Worm (Caenorhabditis elegans) whole organism, young adult: ENCODE results near the gene K04A8.20.
A peak's percentile ranks its signal among the peaks of the same experiment; 100 is the strongest.

ENCODE experiments used
- D2030.7 ChIP-seq: fragments of 200-800 bp; sonication (Bioruptor generic); IDR thresholded peaks from 2 replicates; pipeline ENCODE4 v1.3.6; 2022; ENCODE audit warnings: missing genetic modification reagents, missing genetic modification characterization, missing compliant biosample characterization
- F33H1.4 ChIP-seq: fragments of 200-800 bp; sonication (Bioruptor generic); IDR thresholded peaks from 2 replicates; pipeline ENCODE4 v1.3.6; 2022; ENCODE audit warnings: missing genetic modification reagents, missing genetic modification characterization, missing compliant biosample characterization
- F52B5.7 ChIP-seq: sonication (generic microtip); optimal IDR thresholded peaks from 2 replicates; lab custom pipeline; 2016; ENCODE audit warnings: mild to moderate bottlenecking, missing genetic modification characterization, missing compliant biosample characterization
- Y53F4B.3 ChIP-seq: fragments of 200-800 bp; sonication (Bioruptor generic); IDR thresholded peaks from 2 replicates; pipeline ENCODE4 v1.3.6; 2022; ENCODE audit warnings: missing genetic modification reagents, missing genetic modification characterization, missing compliant biosample characterization
- Y67H2A.10 ChIP-seq: fragments of 200-800 bp; sonication (Bioruptor generic); conservative IDR thresholded peaks from 2 replicates; pipeline ENCODE4 v1.3.6; 2022; ENCODE audit warnings: missing genetic modification reagents, missing genetic modification characterization, missing compliant biosample characterization
- ZK185.1 ChIP-seq: sonication (generic microtip); optimal IDR thresholded peaks from 2 replicates; lab custom pipeline; 2016; ENCODE audit warnings: mild to moderate bottlenecking, missing genetic modification characterization, missing compliant biosample characterization; ENCODE audit not compliant: poor library complexity, severe bottlenecking
- ama-1 ChIP-seq, 3 experiments: fragments of 150-350 bp in 1 of 3; sonication (generic microtip) in 2 of 3; optimal IDR thresholded peaks; 2 replicates each; lab custom pipeline; 2014 to 2018; ENCODE audit warnings: missing biosample characterization in 2 of 3, missing genetic modification characterization in 2 of 3, missing genetic modification reagents in 2 of 3
- athp-1 ChIP-seq: sonication (generic microtip); optimal IDR thresholded peaks from 2 replicates; lab custom pipeline; 2017; ENCODE audit warnings: mild to moderate bottlenecking, missing genetic modification characterization, missing compliant biosample characterization
- bed-1 ChIP-seq: fragments of 200-800 bp; sonication (Bioruptor generic); IDR thresholded peaks from 2 replicates; pipeline ENCODE4 v1.3.6; 2022; ENCODE audit warnings: missing genetic modification reagents, missing genetic modification characterization, missing compliant biosample characterization
- cebp-1 ChIP-seq, 2 experiments: fragments of 200-800 bp in 1 of 2; sonication (Bioruptor generic) in 1 of 2; sonication (generic microtip) in 1 of 2; IDR thresholded peaks in 1 of 2; optimal IDR thresholded peaks in 1 of 2; 2 replicates each; pipeline versions ENCODE4 v1.3.6 to Lab custom; 2017 to 2022; ENCODE audit warnings: missing compliant biosample characterization in 2 of 2, missing genetic modification characterization in 2 of 2, mild to moderate bottlenecking in 1 of 2, missing genetic modification reagents in 1 of 2, moderate library complexity in 1 of 2
- ceh-100 ChIP-seq: fragments of 200-800 bp; sonication (Bioruptor generic); IDR thresholded peaks from 2 replicates; pipeline ENCODE4 v1.3.6; 2022; ENCODE audit warnings: missing genetic modification reagents, missing genetic modification characterization, missing compliant biosample characterization
- die-1 ChIP-seq: sonication (generic microtip); optimal IDR thresholded peaks from 2 replicates; lab custom pipeline; 2016; ENCODE audit warnings: missing genotype, mild to moderate bottlenecking, missing genetic modification characterization, missing compliant biosample characterization
- egl-44 ChIP-seq: fragments of 200-800 bp; sonication (Bioruptor generic); IDR thresholded peaks from 2 replicates; pipeline ENCODE4 v1.3.6; 2022; ENCODE audit warnings: missing genetic modification reagents, missing genetic modification characterization, missing compliant biosample characterization
- egrh-3 ChIP-seq: fragments of 200-800 bp; sonication (Bioruptor generic); IDR thresholded peaks from 2 replicates; pipeline ENCODE4 v1.3.6; 2022; ENCODE audit warnings: missing genetic modification reagents, missing genetic modification characterization, missing compliant biosample characterization
- gei-17 ChIP-seq: fragments of 200-800 bp; sonication (Bioruptor generic); optimal IDR thresholded peaks from 2 replicates; lab custom pipeline; 2018; ENCODE audit warnings: mild to moderate bottlenecking, missing genetic modification characterization, missing compliant biosample characterization
- hlh-26 ChIP-seq: fragments of 200-800 bp; sonication (Bioruptor generic); conservative IDR thresholded peaks from 2 replicates; pipeline ENCODE4 v1.3.6; 2022; ENCODE audit warnings: missing genetic modification reagents, missing genetic modification characterization, missing compliant biosample characterization
- hrde-1 ChIP-seq: sonication (generic microtip); optimal IDR thresholded peaks from 2 replicates; lab custom pipeline; 2016; ENCODE audit warnings: missing genetic modification characterization, mild to moderate bottlenecking, missing compliant biosample characterization, moderate library complexity, missing genotype, missing genetic modification reagents, borderline replicate concordance
- let-526 ChIP-seq: fragments of 200-800 bp; sonication (Bioruptor generic); IDR thresholded peaks from 2 replicates; pipeline ENCODE4 v1.3.6; 2022; ENCODE audit warnings: missing genetic modification reagents, missing genetic modification characterization, missing compliant biosample characterization
- let-607 ChIP-seq, 2 experiments: fragments of 200-800 bp in 1 of 2; sonication (Bioruptor generic) in 1 of 2; sonication (generic microtip) in 1 of 2; optimal IDR thresholded peaks; 2 replicates each; lab custom pipeline; 2016 to 2018; ENCODE audit warnings: mild to moderate bottlenecking in 2 of 2, missing compliant biosample characterization in 2 of 2, missing genetic modification characterization in 2 of 2, moderate library complexity in 2 of 2, missing genotype in 1 of 2
- lin-26 ChIP-seq: fragments of 200-800 bp; sonication (Bioruptor generic); IDR thresholded peaks from 2 replicates; pipeline ENCODE4 v1.3.6; 2022; ENCODE audit warnings: missing genetic modification reagents, missing genetic modification characterization, missing compliant biosample characterization
- lir-1 ChIP-seq: fragments of 200-800 bp; sonication (Bioruptor generic); conservative IDR thresholded peaks from 2 replicates; pipeline ENCODE4 v1.3.6; 2022; ENCODE audit warnings: missing genetic modification reagents, missing genetic modification characterization, missing compliant biosample characterization
- madf-3 ChIP-seq: fragments of 200-800 bp; sonication (Bioruptor generic); IDR thresholded peaks from 2 replicates; pipeline ENCODE4 v1.3.6; 2022; ENCODE audit warnings: missing genetic modification reagents, missing genetic modification characterization, missing compliant biosample characterization
- madf-6 ChIP-seq: fragments of 200-800 bp; sonication (Bioruptor generic); IDR thresholded peaks from 2 replicates; pipeline ENCODE4 v1.3.6; 2022; ENCODE audit warnings: missing genetic modification reagents, missing genetic modification characterization, missing compliant biosample characterization
- nfya-2 ChIP-seq: fragments of 200-800 bp; sonication (Bioruptor generic); IDR thresholded peaks from 2 replicates; pipeline ENCODE4 v1.3.6; 2022; ENCODE audit warnings: missing genetic modification reagents, missing genetic modification characterization, missing compliant biosample characterization
- nhr-80 ChIP-seq: sonication (generic microtip); optimal IDR thresholded peaks from 2 replicates; lab custom pipeline; 2016; ENCODE audit warnings: missing genetic modification characterization, missing compliant biosample characterization
- nhr-90 ChIP-seq: sonication (generic microtip); optimal IDR thresholded peaks from 2 replicates; lab custom pipeline; 2016; ENCODE audit warnings: missing genotype, mild to moderate bottlenecking, missing genetic modification characterization, missing compliant biosample characterization
- pbrm-1 ChIP-seq: fragments of 200-800 bp; sonication (Bioruptor generic); IDR thresholded peaks from 2 replicates; pipeline ENCODE4 v1.3.6; 2022; ENCODE audit warnings: missing genetic modification reagents, missing genetic modification characterization, missing compliant biosample characterization
- rcor-1 ChIP-seq: fragments of 200-800 bp; sonication (Bioruptor generic); IDR thresholded peaks from 2 replicates; pipeline ENCODE4 v1.3.6; 2022; ENCODE audit warnings: missing genetic modification reagents, missing genetic modification characterization, missing compliant biosample characterization
- sea-2 ChIP-seq: fragments of 200-800 bp; sonication (Bioruptor generic); IDR thresholded peaks from 2 replicates; pipeline ENCODE4 v1.3.6; 2022; ENCODE audit warnings: missing genetic modification characterization, missing compliant biosample characterization
- snpc-1.3 ChIP-seq: sonication (generic microtip); optimal IDR thresholded peaks from 2 replicates; lab custom pipeline; 2017; ENCODE audit warnings: missing genetic modification characterization, mild to moderate bottlenecking, missing compliant biosample characterization, antibody characterized with exemption, moderate library complexity, missing genotype, missing genetic modification reagents; ENCODE audit not compliant: insufficient read depth
- somi-1 ChIP-seq: fragments of 200-800 bp; sonication (Bioruptor generic); optimal IDR thresholded peaks from 2 replicates; lab custom pipeline; 2018; ENCODE audit warnings: mild to moderate bottlenecking, missing genetic modification characterization, missing compliant biosample characterization
- unc-130 ChIP-seq: sonication (generic microtip); optimal IDR thresholded peaks from 2 replicates; lab custom pipeline; 2016; ENCODE audit warnings: missing genetic modification reagents, missing genetic modification characterization, missing compliant biosample characterization
- ztf-26 ChIP-seq: sonication (generic microtip); optimal IDR thresholded peaks from 2 replicates; lab custom pipeline; 2017; ENCODE audit warnings: missing genetic modification characterization, missing compliant biosample characterization
- ztf-6 ChIP-seq: fragments of 200-800 bp; sonication (Bioruptor generic); IDR thresholded peaks from 2 replicates; pipeline ENCODE4 v1.3.6; 2022; ENCODE audit warnings: missing genetic modification reagents, missing genetic modification characterization, missing compliant biosample characterization

Gene K04A8.20

DNA sequence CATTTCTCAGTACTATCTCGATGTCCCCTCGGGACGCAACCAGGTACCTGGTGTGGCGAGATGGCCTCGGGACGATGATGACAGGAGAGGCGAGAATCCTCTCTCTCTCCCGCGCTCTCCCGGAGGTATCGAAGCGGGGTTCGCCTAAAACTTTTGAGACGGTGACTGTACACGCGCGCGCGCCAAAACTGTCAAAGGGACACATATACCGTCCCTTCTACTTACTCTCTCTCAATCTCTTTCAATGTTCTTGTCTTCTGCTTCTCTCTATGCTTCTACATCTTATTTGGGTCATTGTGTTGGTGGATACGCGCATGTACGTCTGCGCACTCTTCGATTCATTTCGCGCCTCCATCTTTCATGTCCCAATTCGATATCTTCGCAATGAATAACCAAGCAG lies 7.4 kb upstream of the K04A8.20 start (continued):
- TF ChIP-seq D2030.7 (GFP tag; lab: Robert Waterston, UW) = no peak
- no peak for TF ChIP-seq bed-1 (GFP tag; lab: Robert Waterston, UW)
- no peak for TF ChIP-seq nhr-90 (tag; lab: Kevin White, UChicago)
- TF ChIP-seq ZK185.1 (tag; lab: Kevin White, UChicago) = no peak
- 0 out of 2 replicates have a peak, but pooled peaks have one; percentile 13 for TF ChIP-seq madf-6
- no peak for TF ChIP-seq egl-44 (GFP tag; lab: Robert Waterston, UW)
- no peak for TF ChIP-seq sea-2 (GFP tag; lab: Robert Waterston, UW)
- TF ChIP-seq rcor-1 (GFP tag; lab: Robert Waterston, UW) = no peak
- TF ChIP-seq egrh-3 (GFP tag; lab: Robert Waterston, UW) = no peak; the same call in 1 of the 2 replicates
- TF ChIP-seq die-1 = peak; percentile 30
- TF ChIP-seq F52B5.7 = no peak
- TF ChIP-seq ztf-6 (GFP tag; lab: Robert Waterston, UW) = no peak
- TF ChIP-seq ceh-100 (GFP tag; lab: Robert Waterston, UW) = no peak
- no peak for TF ChIP-seq F33H1.4 (GFP tag; lab: Robert Waterston, UW)
- TF ChIP-seq Y53F4B.3 = no peak
- no peak for TF ChIP-seq hlh-26 (GFP tag; lab: Robert Waterston, UW)
- TF ChIP-seq nfya-2 (GFP tag; lab: Robert Waterston, UW) = no peak
- peak; percentile 5 for TF ChIP-seq ztf-26 (tag; lab: Kevin White, UChicago)
- TF ChIP-seq snpc-1.3 (tag; lab: Kevin White, UChicago) = no peak
- no peak for TF ChIP-seq lir-1
- TF ChIP-seq cebp-1 (GFP tag; IDR thresholded peaks at IDR 0.05; lab: Robert Waterston, UW) = no peak
- peak; percentile 15 for TF ChIP-seq cebp-1 (tag; optimal IDR thresholded peaks at IDR 0.05; lab: Kevin White, UChicago)
- no peak for TF ChIP-seq pbrm-1 (GFP tag; lab: Robert Waterston, UW)
- no peak for TF ChIP-seq somi-1
- TF ChIP-seq gei-17 (GFP tag; lab: Kevin White, UChicago) = no peak
- no peak for TF ChIP-seq athp-1 (tag; lab: Kevin White, UChicago)
- no peak for TF ChIP-seq unc-130 (GFP tag; lab: Kevin White, UChicago)
- peak; percentile 26; the same call in 1 of the 2 replicates for TF ChIP-seq lin-26 (GFP tag; lab: Robert Waterston, UW)

DNA sequence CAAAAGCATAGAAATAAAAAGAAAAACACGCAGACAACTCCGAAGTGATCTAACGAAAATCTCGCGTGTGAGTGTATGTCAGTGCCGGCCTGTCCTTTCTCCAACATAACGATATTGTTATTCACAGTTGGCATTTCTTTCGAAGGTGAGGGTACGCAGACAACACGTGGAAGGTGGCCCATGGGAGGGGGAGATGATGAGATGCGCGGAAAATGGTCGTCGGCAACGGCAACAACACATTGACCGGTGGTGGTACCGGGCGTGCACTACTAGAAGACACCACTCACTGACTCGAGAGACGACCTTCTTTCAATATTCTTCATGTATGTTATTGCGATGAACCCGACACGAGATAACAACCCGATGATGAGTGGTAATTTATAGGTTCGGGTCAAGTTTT lies 4.2 kb upstream of the K04A8.20 start:
- no peak for TF ChIP-seq let-607 (tag; optimal IDR thresholded peaks at IDR 0.05; lab: Kevin White, UChicago)
- no peak for TF ChIP-seq ama-1 (optimal IDR thresholded peaks at IDR 0.05; lab: Kevin White, UChicago)
- no peak for TF ChIP-seq ama-1 (GFP tag; optimal IDR thresholded peaks at IDR 0.05; lab: Kevin White, UChicago)
- no peak for TF ChIP-seq cebp-1 (GFP tag; IDR thresholded peaks at IDR 0.05; lab: Robert Waterston, UW)
- TF ChIP-seq cebp-1 (tag; optimal IDR thresholded peaks at IDR 0.05; lab: Kevin White, UChicago) = no peak
- no peak for TF ChIP-seq hrde-1 (tag; lab: Kevin White, UChicago)
- TF ChIP-seq rcor-1 (GFP tag; lab: Robert Waterston, UW) = no peak
- no peak for TF ChIP-seq madf-3 (GFP tag; lab: Robert Waterston, UW)
- TF ChIP-seq Y67H2A.10 (GFP tag; lab: Robert Waterston, UW) = no peak
- TF ChIP-seq hlh-26 (GFP tag; lab: Robert Waterston, UW) = no peak

DNA sequence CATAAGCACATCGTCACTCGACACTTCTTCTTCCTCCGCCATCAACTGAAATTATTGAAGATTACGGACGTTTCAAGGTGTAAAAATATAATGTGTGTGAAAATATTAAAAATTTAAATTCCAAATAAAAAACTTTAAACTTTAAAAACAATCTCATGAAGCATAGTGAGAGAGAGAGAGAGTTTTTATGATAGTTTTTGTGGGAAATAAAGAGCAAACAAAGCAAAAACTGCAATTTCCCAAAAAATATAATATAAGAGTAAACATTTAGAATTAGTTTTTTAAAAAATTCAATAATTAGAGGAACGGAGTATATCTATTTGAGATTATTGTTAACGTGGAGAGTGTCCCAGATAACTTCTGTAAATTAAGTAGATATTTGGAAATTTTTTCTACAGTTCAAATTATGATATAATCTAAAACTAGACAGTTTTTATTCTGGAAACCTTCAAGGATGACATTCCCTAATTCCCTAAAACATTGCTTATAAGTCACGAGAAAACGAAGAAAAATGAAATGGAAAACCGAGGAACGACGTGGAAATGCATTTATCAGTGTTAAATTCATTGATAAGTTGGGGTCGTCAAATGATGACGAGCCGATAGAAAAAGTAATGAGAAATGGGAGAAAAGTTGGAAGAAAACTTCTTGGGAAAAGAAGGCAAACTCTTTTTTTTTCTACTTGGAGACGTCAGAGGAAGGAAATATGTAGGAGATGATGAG lies 2.6 kb upstream of the K04A8.20 start, which contains the start of gene dre-1:
dre-1 (minus strand) TSS at position 51 of the 722 bp plus-strand sequence.
- TF ChIP-seq let-526 (GFP tag; lab: Robert Waterston, UW) (no peak), F52B5.7 (no peak), nhr-80 (tag; lab: Kevin White, UChicago) (peak; percentile 48)
